Fruit fly (Drosophila melanogaster): Measurements from ENCODE around the gene CG13919.

DNA sequence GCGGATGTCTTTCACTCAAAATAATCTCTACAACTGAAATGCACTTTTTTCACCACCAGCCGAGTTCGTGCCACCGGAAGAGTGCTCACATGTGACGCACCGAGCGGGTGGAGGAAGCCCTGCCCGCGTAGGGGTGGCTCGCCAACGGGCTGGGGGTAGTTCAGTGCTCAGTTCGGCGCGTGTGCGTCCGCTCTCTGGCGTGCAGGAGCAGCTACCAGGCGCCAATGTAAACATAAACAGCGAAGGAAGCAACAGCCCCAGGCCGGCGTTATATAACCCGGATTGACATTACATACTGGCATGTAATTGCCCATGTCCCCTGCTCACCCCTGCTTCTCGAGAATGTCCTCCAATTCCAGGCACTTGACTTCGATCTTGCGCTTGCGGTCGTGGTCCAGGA, 18.9 kb downstream of the CG13919 start:
- TF ChIP-seq CG8478 (optimal IDR thresholded peaks at IDR 0.05) (no peak), CTCF (optimal IDR thresholded peaks at IDR 0.05) (no peak)
